Worm (Caenorhabditis elegans): ENCODE data around the gene M01F1.9.

ce11 chrIII:3499850-3500249 lies 993 bp upstream of the M01F1.9 start:
- TF ChIP-seq tra-4 (tag; optimal IDR thresholded peaks at IDR 0.05) = peak; percentile 97
- peak; percentile 93 for TF ChIP-seq tbx-11 (GFP tag; IDR thresholded peaks at IDR 0.05)
- TF ChIP-seq ceh-13 (GFP tag; optimal IDR thresholded peaks at IDR 0.05) = peak; percentile 96
- peak; percentile 97 for TF ChIP-seq B0310.2 (tag; optimal IDR thresholded peaks at IDR 0.05)
- peak; percentile 80 for TF ChIP-seq hmbx-1 (tag; optimal IDR thresholded peaks at IDR 0.05)
- no peak for TF ChIP-seq ama-1 (optimal IDR thresholded peaks at IDR 0.05)
- peak; percentile 78 for TF ChIP-seq flt-1 (GFP tag; IDR thresholded peaks at IDR 0.05)
- peak; percentile 81 for TF ChIP-seq scrt-1 (GFP tag; IDR thresholded peaks at IDR 0.05)
- peak; percentile 98 for TF ChIP-seq aly-1 (tag; optimal IDR thresholded peaks at IDR 0.05)
- peak; percentile 88 for TF ChIP-seq F13C5.2 (tag; optimal IDR thresholded peaks at IDR 0.05)
- TF ChIP-seq hmg-4 (GFP tag; optimal IDR thresholded peaks at IDR 0.05) = peak; percentile 97
- peak; percentile 94 for TF ChIP-seq hnd-1 (tag; optimal IDR thresholded peaks at IDR 0.05)
- peak; percentile 94 for TF ChIP-seq sea-1 (GFP tag; conservative IDR thresholded peaks at IDR 0.05)
- TF ChIP-seq ceh-36 (tag; optimal IDR thresholded peaks at IDR 0.05) = peak; percentile 87
